Fruit fly (Drosophila melanogaster) whole organism, embryonic: ENCODE results near the gene CG34238.

Source experiments
- Aef1 ChIP-seq: fragments of 200-800 bp; sonication (Bioruptor generic); IDR thresholded peaks from 3 replicates; pipeline ENCODE4 v1.3.6; 2022; ENCODE audit warnings: missing biosample characterization, missing genetic modification characterization
- Bdp1 ChIP-seq: fragments of 200-800 bp; sonication (Bioruptor generic); optimal IDR thresholded peaks from 3 replicates; lab custom pipeline; 2016; ENCODE audit warnings: missing biosample characterization, missing genetic modification characterization
- CG11560 ChIP-seq: fragments of 200-800 bp; sonication (Bioruptor generic); IDR thresholded peaks from 3 replicates; pipeline ENCODE4 v1.3.6; 2022; ENCODE audit warnings: missing biosample characterization, missing genetic modification characterization
- CG11696 ChIP-seq: fragments of 200-800 bp; sonication (Bioruptor generic); IDR thresholded peaks from 2 replicates; pipeline ENCODE4 v1.3.6; 2022; ENCODE audit warnings: missing biosample characterization, missing genetic modification characterization
- CG12659 ChIP-seq: fragments of 200-800 bp; sonication (Bioruptor generic); optimal IDR thresholded peaks from 3 replicates; lab custom pipeline; 2017; ENCODE audit warnings: mild to moderate bottlenecking, missing biosample characterization, missing genetic modification reagents, missing genetic modification characterization
- CG14667 ChIP-seq: fragments of 200-800 bp; sonication (Bioruptor generic); IDR thresholded peaks from 2 replicates; pipeline ENCODE4 v1.3.6; 2022; ENCODE audit warnings: missing biosample characterization, missing genetic modification characterization
- CG14860 ChIP-seq: fragments of 200-800 bp; sonication (Bioruptor generic); IDR thresholded peaks from 3 replicates; pipeline ENCODE4 v1.3.6; 2022; ENCODE audit warnings: missing biosample characterization, missing genetic modification characterization; ENCODE audit not compliant: partially characterized antibody
- CG16813 ChIP-seq: fragments of 200-800 bp; sonication (Bioruptor generic); IDR thresholded peaks from 3 replicates; pipeline ENCODE4 v1.3.6; 2022; ENCODE audit warnings: missing biosample characterization, missing genetic modification characterization; ENCODE audit not compliant: partially characterized antibody
- CG18619 ChIP-seq: fragments of 200-800 bp; sonication (Bioruptor generic); optimal IDR thresholded peaks from 3 replicates; lab custom pipeline; 2017; ENCODE audit warnings: missing biosample characterization, mild to moderate bottlenecking, missing genetic modification characterization
- CG2875 ChIP-seq: fragments of 200-800 bp; sonication (Bioruptor generic); optimal IDR thresholded peaks from 2 replicates; lab custom pipeline; 2017; ENCODE audit warnings: missing biosample characterization, mild to moderate bottlenecking, missing genetic modification characterization, missing genetic modification reagents
- CG4360 ChIP-seq: fragments of 200-800 bp; sonication (Bioruptor generic); IDR thresholded peaks from 2 replicates; pipeline ENCODE4 v1.3.6; 2022; ENCODE audit warnings: missing biosample characterization, missing genetic modification characterization
- CG4854 ChIP-seq: fragments of 200-800 bp; sonication (Bioruptor generic); optimal IDR thresholded peaks from 2 replicates; lab custom pipeline; 2016; ENCODE audit warnings: missing biosample characterization, missing genetic modification characterization, inconsistent platforms
- CG5180 ChIP-seq: fragments of 200-800 bp; sonication (Bioruptor generic); optimal IDR thresholded peaks from 3 replicates; lab custom pipeline; 2017; ENCODE audit warnings: missing biosample characterization, missing genetic modification characterization, mild to moderate bottlenecking, moderate library complexity, missing genetic modification reagents
- CG6683 ChIP-seq: fragments of 200-800 bp; sonication (Bioruptor generic); optimal IDR thresholded peaks from 2 replicates; lab custom pipeline; 2017; ENCODE audit warnings: missing biosample characterization, mild to moderate bottlenecking, missing genetic modification characterization, missing genetic modification reagents
- CG6813 ChIP-seq: fragments of 200-800 bp; sonication (Bioruptor generic); optimal IDR thresholded peaks from 2 replicates; lab custom pipeline; 2017; ENCODE audit warnings: missing biosample characterization, missing genetic modification characterization, mild to moderate bottlenecking, moderate library complexity, missing genetic modification reagents
- CG8290 ChIP-seq, 3 experiments: fragments of 200-800 bp; sonication (Bioruptor generic); optimal IDR thresholded peaks; 2 replicates each; lab custom pipeline; 2016 to 2019; ENCODE audit warnings: missing biosample characterization in 3 of 3, missing genetic modification characterization in 3 of 3, mild to moderate bottlenecking in 2 of 3, moderate library complexity in 1 of 3
- CG8388 ChIP-seq: fragments of 200-800 bp; sonication (Bioruptor generic); optimal IDR thresholded peaks from 2 replicates; lab custom pipeline; 2019; ENCODE audit warnings: missing biosample characterization, mild to moderate bottlenecking, missing genetic modification characterization, moderate library complexity
- Deaf1 ChIP-seq: fragments of 200-800 bp; optimal IDR thresholded peaks from 3 replicates; lab custom pipeline; 2019; ENCODE audit warnings: missing biosample characterization, mild to moderate bottlenecking, missing genetic modification characterization, moderate library complexity
- Dek ChIP-seq: fragments of 200-800 bp; sonication (Bioruptor generic); optimal IDR thresholded peaks from 3 replicates; lab custom pipeline; 2019; ENCODE audit warnings: missing biosample characterization, mild to moderate bottlenecking, missing genetic modification characterization, moderate library complexity
- Doc3 ChIP-seq: fragments of 200-800 bp; sonication (Bioruptor generic); IDR thresholded peaks from 3 replicates; pipeline ENCODE4 v1.3.6; 2022; ENCODE audit warnings: missing biosample characterization, missing genetic modification characterization; ENCODE audit not compliant: partially characterized antibody
- E2f1 ChIP-seq: fragments of 200-800 bp; sonication (Bioruptor generic); IDR thresholded peaks from 2 replicates; pipeline ENCODE4 v1.3.6; 2022; ENCODE audit warnings: missing biosample characterization, missing genetic modification characterization
- Elba2 ChIP-seq: fragments of 200-800 bp; sonication (Bioruptor generic); optimal IDR thresholded peaks from 3 replicates; lab custom pipeline; 2016; ENCODE audit warnings: missing biosample characterization, missing genetic modification characterization
- H15 ChIP-seq: fragments of 200-800 bp; sonication (Bioruptor generic); IDR thresholded peaks from 3 replicates; pipeline ENCODE4 v1.3.6; 2022; ENCODE audit warnings: missing biosample characterization, missing genetic modification characterization
- Lpt ChIP-seq: fragments of >200 bp; optimal IDR thresholded peaks from 2 replicates; lab custom pipeline; 2018; ENCODE audit warnings: missing biosample characterization, missing genetic modification characterization
- Nf-YB ChIP-seq: fragments of 200-800 bp; sonication (Bioruptor generic); optimal IDR thresholded peaks from 3 replicates; lab custom pipeline; 2019; ENCODE audit warnings: missing biosample characterization, mild to moderate bottlenecking, missing genetic modification characterization, moderate library complexity
- Sox100B ChIP-seq: fragments of 200-800 bp; sonication (Bioruptor generic); optimal IDR thresholded peaks from 3 replicates; lab custom pipeline; 2018; ENCODE audit warnings: missing biosample characterization, mild to moderate bottlenecking, missing genetic modification characterization
- Stat92E ChIP-seq, 3 experiments: fragments of >200 bp in 2 of 3; fragments of 200-800 bp in 1 of 3; sonication (Bioruptor generic) in 1 of 3; optimal IDR thresholded peaks; 2 replicates each; lab custom pipeline; 2017 to 2019; ENCODE audit warnings: missing biosample characterization in 3 of 3, missing genetic modification characterization in 3 of 3, mild to moderate bottlenecking in 1 of 3, moderate library complexity in 1 of 3
- Usf ChIP-seq: fragments of 200-800 bp; sonication (Bioruptor generic); optimal IDR thresholded peaks from 2 replicates; lab custom pipeline; 2017; ENCODE audit warnings: missing genotype, missing biosample characterization, missing genetic modification characterization
- Vsx1 ChIP-seq: fragments of 200-800 bp; sonication (Bioruptor generic); optimal IDR thresholded peaks from 2 replicates; lab custom pipeline; 2017; ENCODE audit warnings: missing biosample characterization, mild to moderate bottlenecking, missing genetic modification characterization, missing genetic modification reagents
- br ChIP-seq: fragments of >200 bp; optimal IDR thresholded peaks from 2 replicates; lab custom pipeline; 2017
- fd102C ChIP-seq: fragments of 200-800 bp; sonication (Bioruptor generic); optimal IDR thresholded peaks from 2 replicates; lab custom pipeline; 2018; ENCODE audit warnings: missing biosample characterization, mild to moderate bottlenecking, missing genetic modification characterization, moderate library complexity
- fd3F ChIP-seq: fragments of 200-800 bp; sonication (Bioruptor generic); optimal IDR thresholded peaks from 2 replicates; lab custom pipeline; 2018; ENCODE audit warnings: missing biosample characterization, mild to moderate bottlenecking, missing genetic modification characterization, moderate library complexity
- fd64A ChIP-seq: fragments of 200-800 bp; sonication (Bioruptor generic); optimal IDR thresholded peaks from 3 replicates; lab custom pipeline; 2018; ENCODE audit warnings: missing biosample characterization, mild to moderate bottlenecking, missing genetic modification characterization
- gsb ChIP-seq: fragments of 200-800 bp; sonication (Bioruptor generic); IDR thresholded peaks from 2 replicates; pipeline ENCODE4 v1.3.6; 2022; ENCODE audit warnings: missing biosample characterization, missing genetic modification characterization
- ken ChIP-seq: fragments of 200-800 bp; sonication (Bioruptor generic); IDR thresholded peaks from 3 replicates; pipeline ENCODE4 v1.3.6; 2022; ENCODE audit warnings: missing biosample characterization, missing genetic modification characterization
- lmd ChIP-seq: fragments of 200-800 bp; sonication (Bioruptor generic); IDR thresholded peaks from 2 replicates; pipeline ENCODE4 v1.3.6; 2022; ENCODE audit warnings: missing biosample characterization, missing genetic modification characterization
- maf-S ChIP-seq: fragments of 200-800 bp; sonication (Bioruptor generic); optimal IDR thresholded peaks from 2 replicates; lab custom pipeline; 2016; ENCODE audit warnings: missing biosample characterization, missing genetic modification characterization
- nerfin-2 ChIP-seq: fragments of 200-800 bp; sonication (Bioruptor generic); IDR thresholded peaks from 2 replicates; pipeline ENCODE4 v1.3.6; 2022; ENCODE audit warnings: missing biosample characterization, missing genetic modification characterization; ENCODE audit not compliant: partially characterized antibody
- pfk ChIP-seq: fragments of 200-800 bp; sonication (Bioruptor generic); optimal IDR thresholded peaks from 2 replicates; lab custom pipeline; 2018; ENCODE audit warnings: missing biosample characterization, mild to moderate bottlenecking, missing genetic modification characterization, moderate library complexity
- pita ChIP-seq: fragments of 200-800 bp; sonication (Bioruptor generic); optimal IDR thresholded peaks from 2 replicates; lab custom pipeline; 2017; ENCODE audit warnings: missing biosample characterization, mild to moderate bottlenecking, missing genetic modification characterization
- pros ChIP-seq: fragments of 200-800 bp; sonication (Bioruptor generic); optimal IDR thresholded peaks from 3 replicates; lab custom pipeline; 2019; ENCODE audit warnings: missing biosample characterization, mild to moderate bottlenecking, missing genetic modification characterization, moderate library complexity
- rib ChIP-seq: fragments of 200-800 bp; sonication (Bioruptor generic); IDR thresholded peaks from 2 replicates; pipeline ENCODE4 v1.3.6; 2022; ENCODE audit warnings: missing biosample characterization, missing genetic modification characterization
- schlank ChIP-seq: fragments of 200-800 bp; sonication (Bioruptor generic); optimal IDR thresholded peaks from 2 replicates; lab custom pipeline; 2018; ENCODE audit warnings: missing biosample characterization, mild to moderate bottlenecking, missing genetic modification characterization
- sens ChIP-seq: fragments of 200-800 bp; sonication (Bioruptor generic); peaks from one replicate; lab custom pipeline; 2016; ENCODE audit warnings: missing biosample characterization, missing genetic modification characterization
- slbo ChIP-seq: fragments of 200-800 bp; sonication (Bioruptor generic); IDR thresholded peaks from 2 replicates; pipeline ENCODE4 v1.3.6; 2022; ENCODE audit warnings: missing biosample characterization, missing genetic modification characterization
- sna ChIP-seq: fragments of 200-800 bp; sonication (Bioruptor generic); IDR thresholded peaks from 2 replicates; pipeline ENCODE4 v1.3.6; 2022; ENCODE audit warnings: missing biosample characterization, missing genetic modification characterization; ENCODE audit not compliant: partially characterized antibody
- stc ChIP-seq: fragments of 200-800 bp; sonication (Bioruptor generic); IDR thresholded peaks from 2 replicates; pipeline ENCODE4 v1.3.6; 2022; ENCODE audit warnings: missing biosample characterization, missing genetic modification characterization
- tap ChIP-seq: fragments of 200-800 bp; optimal IDR thresholded peaks from 3 replicates; lab custom pipeline; 2019; ENCODE audit warnings: missing biosample characterization, mild to moderate bottlenecking, missing genetic modification characterization, moderate library complexity

CG34238 gene

DNA sequence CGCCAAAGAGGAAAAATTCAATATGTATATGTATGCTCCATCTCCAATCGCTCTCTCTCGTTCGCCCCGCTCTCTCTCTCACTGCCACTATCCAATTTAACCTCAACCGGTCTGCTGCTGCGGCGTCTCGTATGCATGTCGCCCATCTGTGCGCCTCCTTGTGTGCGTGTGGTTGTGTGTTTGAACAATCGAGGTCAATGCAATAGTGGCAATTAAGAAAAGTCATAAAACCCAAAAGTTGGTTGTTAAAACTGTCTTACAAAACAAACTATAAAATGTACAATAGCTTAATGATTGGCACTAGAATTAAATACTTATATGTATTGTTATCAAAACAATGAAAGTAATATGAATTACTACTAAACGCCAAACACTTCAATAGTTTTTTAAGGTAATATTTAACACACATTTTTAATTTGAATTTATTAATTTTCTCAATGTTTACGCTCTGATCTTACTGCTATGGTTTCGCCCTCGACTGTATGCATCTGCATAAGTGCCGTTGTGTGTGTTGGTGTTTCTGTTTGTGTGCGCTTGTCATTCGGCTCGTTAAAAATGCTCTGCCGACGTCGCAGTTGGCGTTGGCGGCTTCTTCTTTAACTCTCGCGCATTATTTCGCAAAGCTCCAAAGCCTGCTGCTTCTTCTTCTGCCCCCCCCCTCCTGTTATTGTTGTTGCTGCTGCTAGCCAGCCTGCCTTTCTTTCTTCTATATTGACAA lies 39.3 kb downstream of the CG34238 start (continued):
- TF ChIP-seq Doc3 (GFP tag; lab: Robert Waterston, UW) (no peak), CG11696 (GFP tag; lab: Robert Waterston, UW) (peak; percentile 98), CG4854 (GFP tag; lab: Kevin White, UChicago) (peak; percentile 88), Aef1 (peak; percentile 84), Dek (tag; lab: Kevin White, UChicago) (peak; percentile 95), E2f1 (GFP tag; lab: Robert Waterston, UW) (peak; percentile 95), fd3F (peak; percentile 95), lmd (peak; percentile 95), Vsx1 (peak; percentile 96), maf-S (GFP tag; lab: Kevin White, UChicago) (peak; percentile 78), CG4360 (GFP tag; lab: Robert Waterston, UW) (peak; percentile 70), fd102C (GFP tag; lab: Kevin White, UChicago) (peak; percentile 90), CG5180 (peak; percentile 94), ken (GFP tag; lab: Robert Waterston, UW) (peak; percentile 75), sens (GFP tag; lab: Kevin White, UChicago) (peak; percentile 98), CG8388 (GFP tag; lab: Kevin White, UChicago) (peak; percentile 98), CG8290 (GFP tag; optimal IDR thresholded peaks at IDR 0.05; lab: Kevin White, UChicago) (peak; percentile 94), CG8290 (tag; optimal IDR thresholded peaks at IDR 0.05; lab: Kevin White, UChicago) (peak; percentile 85 to 96), CG2875 (GFP tag; lab: Kevin White, UChicago) (peak; percentile 98), br (lab: Kevin White, UChicago) (no peak), schlank (tag; lab: Kevin White, UChicago) (peak; percentile 84), H15 (GFP tag; lab: Robert Waterston, UW) (peak; percentile 84; the same call in 1 of the 3 replicates), fd64A (GFP tag; lab: Kevin White, UChicago) (peak; percentile 84), Stat92E (GFP tag; optimal IDR thresholded peaks at IDR 0.05; lab: Kevin White, UChicago) (peak in 2 of 3 experiments; percentile 73 to 98), gsb (GFP tag; lab: Robert Waterston, UW) (peak; percentile 81), pita (GFP tag; lab: Kevin White, UChicago) (no peak), Sox100B (peak; percentile 99), rib (no peak), CG18619 (GFP tag; lab: Kevin White, UChicago) (peak; percentile 98), Deaf1 (tag; lab: Kevin White, UChicago) (peak; percentile 87), CG11560 (tag; lab: Robert Waterston, UW) (peak; percentile 73; the same call in 2 of the 3 replicates), CG6813 (GFP tag; lab: Kevin White, UChicago) (peak; percentile 98), Usf (GFP tag; lab: Kevin White, UChicago) (peak; percentile 95), Elba2 (GFP tag; lab: Kevin White, UChicago) (peak; percentile 66), stc (peak; percentile 92), CG12659 (GFP tag; lab: Kevin White, UChicago) (peak; percentile 99), CG6683 (peak; percentile 94), CG14860 (no peak), slbo (GFP tag; lab: Robert Waterston, UW) (peak; percentile 87), CG14667 (GFP tag; lab: Robert Waterston, UW) (peak; percentile 86), CG16813 (GFP tag; lab: Robert Waterston, UW) (no peak), Nf-YB (peak; percentile 90), nerfin-2 (GFP tag; lab: Robert Waterston, UW) (no peak), tap (tag; lab: Kevin White, UChicago) (peak; percentile 98), Lpt (GFP tag; lab: Kevin White, UChicago) (no peak), pfk (GFP tag; lab: Kevin White, UChicago) (peak; percentile 48), Bdp1 (GFP tag; lab: Kevin White, UChicago) (peak; percentile 72), pros (GFP tag; lab: Kevin White, UChicago) (peak; percentile 92), sna (no peak)
